Fruit fly (Drosophila melanogaster) whole organism, adult: ENCODE results near the gene CG32832.

Experiments used
- CG11617 ChIP-seq: fragments of 200-800 bp; sonication (Bioruptor generic); optimal IDR thresholded peaks from 2 replicates; lab custom pipeline; 2017; ENCODE audit warnings: mild to moderate bottlenecking, missing biosample characterization, missing genetic modification reagents, missing genetic modification characterization
- CG14711 ChIP-seq: fragments of 200-800 bp; sonication (Bioruptor generic); optimal IDR thresholded peaks from 2 replicates; lab custom pipeline; 2018; ENCODE audit warnings: missing biosample characterization, mild to moderate bottlenecking, missing genetic modification characterization, moderate library complexity
- CG1620 ChIP-seq: fragments of 200-800 bp; sonication (Bioruptor generic); optimal IDR thresholded peaks from 2 replicates; lab custom pipeline; 2016; ENCODE audit warnings: missing biosample characterization, missing genetic modification characterization
- CG5204 ChIP-seq: fragments of 200-800 bp; sonication (Bioruptor generic); optimal IDR thresholded peaks from 2 replicates; lab custom pipeline; 2016; ENCODE audit warnings: missing biosample characterization, missing genetic modification characterization
- CG7045 ChIP-seq: fragments of 200-800 bp; sonication (Bioruptor generic); optimal IDR thresholded peaks from 2 replicates; lab custom pipeline; 2017; ENCODE audit warnings: missing biosample characterization, mild to moderate bottlenecking, missing genetic modification characterization
- CG7101 ChIP-seq: fragments of 200-800 bp; sonication (Bioruptor generic); optimal IDR thresholded peaks from 2 replicates; lab custom pipeline; 2018; ENCODE audit warnings: missing biosample characterization, mild to moderate bottlenecking, missing genetic modification characterization, moderate library complexity
- Crg-1 ChIP-seq: fragments of 200-800 bp; sonication (Bioruptor generic); optimal IDR thresholded peaks from 2 replicates; lab custom pipeline; 2016; ENCODE audit warnings: missing biosample characterization, missing genetic modification characterization
- Mnt ChIP-seq: fragments of 200-800 bp; sonication (Bioruptor generic); optimal IDR thresholded peaks from 2 replicates; lab custom pipeline; 2016; ENCODE audit warnings: missing biosample characterization, mild to moderate bottlenecking, missing genetic modification characterization
- kay ChIP-seq: fragments of 200-800 bp; sonication (Bioruptor generic); peaks from one replicate; lab custom pipeline; 2016; ENCODE audit warnings: missing biosample characterization, missing genetic modification characterization, borderline replicate concordance
- ovo ChIP-seq: fragments of 200-800 bp; sonication (Bioruptor generic); optimal IDR thresholded peaks from 2 replicates; lab custom pipeline; 2016; ENCODE audit warnings: missing biosample characterization, missing genetic modification characterization
- pad ChIP-seq: fragments of 200-800 bp; sonication (Bioruptor generic); optimal IDR thresholded peaks from 3 replicates; lab custom pipeline; 2017; ENCODE audit warnings: missing biosample characterization, missing genetic modification characterization, mild to moderate bottlenecking, moderate library complexity, missing genetic modification reagents
- toe ChIP-seq: fragments of 200-800 bp; sonication (Bioruptor generic); optimal IDR thresholded peaks from 2 replicates; lab custom pipeline; 2016; ENCODE audit warnings: missing biosample characterization, missing genetic modification characterization

dm6 chr2L:16842505-16842904 is 36.6 kb downstream of the CG32832 start:
- no peak for TF ChIP-seq CG7045
- TF ChIP-seq CG5204 (GFP tag; lab: Kevin White, UChicago) = no peak
- TF ChIP-seq CG1620 (GFP tag; lab: Kevin White, UChicago) = no peak
- no peak for TF ChIP-seq Crg-1 (GFP tag; lab: Kevin White, UChicago)
- no peak for TF ChIP-seq pad (GFP tag; lab: Kevin White, UChicago)
- no peak for TF ChIP-seq kay
- no peak for TF ChIP-seq Mnt (GFP tag; lab: Kevin White, UChicago)
- TF ChIP-seq CG7101 (tag; lab: Kevin White, UChicago) = no peak
- TF ChIP-seq toe (GFP tag; lab: Kevin White, UChicago) = no peak
- TF ChIP-seq CG14711 (tag; lab: Kevin White, UChicago) = no peak
- no peak for TF ChIP-seq ovo
- TF ChIP-seq CG11617 (GFP tag; lab: Kevin White, UChicago) = no peak
